Worm (Caenorhabditis elegans) whole organism, L3 larva: ENCODE results near the gene F25E5.9.

Source experiments
- ZK546.5 ChIP-seq: sonication (generic microtip); optimal IDR thresholded peaks from 2 replicates; lab custom pipeline; 2017; ENCODE audit warnings: missing biosample characterization, missing genetic modification characterization
- aly-2 ChIP-seq: fragments of 150-350 bp; optimal IDR thresholded peaks from 2 replicates; lab custom pipeline; 2014; ENCODE audit warnings: missing biosample characterization, missing genetic modification characterization
- ama-1 ChIP-seq: fragments of 150-350 bp; optimal IDR thresholded peaks from 2 replicates; lab custom pipeline; 2018
- ceh-9 ChIP-seq: sonication (generic microtip); optimal IDR thresholded peaks from 2 replicates; lab custom pipeline; 2018; ENCODE audit warnings: missing biosample characterization, missing genetic modification characterization
- egl-5 ChIP-seq: fragments of 150-350 bp; optimal IDR thresholded peaks from 2 replicates; lab custom pipeline; 2017; ENCODE audit warnings: missing biosample characterization, missing genetic modification reagents, missing genetic modification characterization, inconsistent platforms
- elt-1 ChIP-seq: fragments of 150-350 bp; optimal IDR thresholded peaks from 2 replicates; lab custom pipeline; 2014; ENCODE audit warnings: missing biosample characterization, missing genetic modification characterization
- elt-2 ChIP-seq: sonication (generic microtip); optimal IDR thresholded peaks from 2 replicates; lab custom pipeline; 2016; ENCODE audit warnings: missing genetic modification reagents, mild to moderate bottlenecking, missing genetic modification characterization, missing compliant biosample characterization
- eor-1 ChIP-seq, 2 experiments: fragments of 150-350 bp; optimal IDR thresholded peaks; 2 replicates each; lab custom pipeline; 2014 to 2018; ENCODE audit warnings: missing biosample characterization in 2 of 2, missing genetic modification characterization in 2 of 2
- fkh-2 ChIP-seq: fragments of 150-350 bp; optimal IDR thresholded peaks from 2 replicates; lab custom pipeline; 2014; ENCODE audit warnings: missing biosample characterization, missing genetic modification reagents, missing genetic modification characterization
- fos-1 ChIP-seq: fragments of 150-350 bp; optimal IDR thresholded peaks from 2 replicates; lab custom pipeline; 2014; ENCODE audit warnings: missing biosample characterization, missing genetic modification characterization
- jun-1 ChIP-seq: fragments of 150-350 bp; optimal IDR thresholded peaks from 2 replicates; lab custom pipeline; 2014; ENCODE audit warnings: missing biosample characterization, missing genetic modification reagents, missing genetic modification characterization
- lin-15B ChIP-seq: fragments of 150-350 bp; optimal IDR thresholded peaks from 2 replicates; lab custom pipeline; 2014; ENCODE audit warnings: missing biosample characterization, missing genetic modification characterization
- lsy-12 ChIP-seq: sonication (generic microtip); optimal IDR thresholded peaks from 2 replicates; lab custom pipeline; 2016; ENCODE audit warnings: mild to moderate bottlenecking, missing genetic modification characterization, missing compliant biosample characterization
- mdl-1 ChIP-seq: fragments of 150-350 bp; optimal IDR thresholded peaks from 2 replicates; lab custom pipeline; 2014; ENCODE audit warnings: missing biosample characterization, missing genetic modification characterization
- mml-1 ChIP-seq: fragments of 150-350 bp; sonication (generic microtip); optimal IDR thresholded peaks from 3 replicates; lab custom pipeline; 2014; ENCODE audit warnings: missing biosample characterization, missing genetic modification characterization
- nfya-1 ChIP-seq: sonication (generic microtip); optimal IDR thresholded peaks from 2 replicates; lab custom pipeline; 2017; ENCODE audit warnings: missing genetic modification characterization, mild to moderate bottlenecking, missing compliant biosample characterization, antibody characterized with exemption, moderate library complexity; ENCODE audit not compliant: insufficient read depth
- nhr-11 ChIP-seq: fragments of 150-350 bp; optimal IDR thresholded peaks from 2 replicates; lab custom pipeline; 2014; ENCODE audit warnings: missing biosample characterization, missing genetic modification characterization
- nhr-12 ChIP-seq: fragments of 150-350 bp; optimal IDR thresholded peaks from 2 replicates; lab custom pipeline; 2014; ENCODE audit warnings: missing biosample characterization, missing genetic modification characterization
- nhr-23 ChIP-seq: fragments of 150-350 bp; optimal IDR thresholded peaks from 2 replicates; lab custom pipeline; 2014; ENCODE audit warnings: missing biosample characterization, missing genetic modification reagents, missing genetic modification characterization
- nhr-237 ChIP-seq: fragments of 150-350 bp; optimal IDR thresholded peaks from 2 replicates; lab custom pipeline; 2014; ENCODE audit warnings: missing biosample characterization, missing genetic modification characterization
- nhr-25 ChIP-seq: sonication (generic microtip); optimal IDR thresholded peaks from 2 replicates; lab custom pipeline; 2017; ENCODE audit warnings: missing biosample characterization, missing genetic modification characterization
- nhr-28 ChIP-seq: fragments of 150-350 bp; optimal IDR thresholded peaks from 2 replicates; lab custom pipeline; 2014; ENCODE audit warnings: missing biosample characterization, missing genetic modification characterization
- nhr-43 ChIP-seq: sonication (generic microtip); optimal IDR thresholded peaks from 2 replicates; lab custom pipeline; 2016; ENCODE audit warnings: mild to moderate bottlenecking, missing genetic modification characterization, missing compliant biosample characterization; ENCODE audit not compliant: poor library complexity, severe bottlenecking
- nhr-67 ChIP-seq: fragments of 150-350 bp; optimal IDR thresholded peaks from 2 replicates; lab custom pipeline; 2014; ENCODE audit warnings: missing biosample characterization, missing genetic modification characterization
- nhr-76 ChIP-seq: fragments of 150-350 bp; sonication (generic microtip); optimal IDR thresholded peaks from 5 replicates; lab custom pipeline; 2014; ENCODE audit warnings: missing biosample characterization, missing genetic modification characterization
- pqm-1 ChIP-seq: fragments of 150-350 bp; optimal IDR thresholded peaks from 2 replicates; lab custom pipeline; 2017; ENCODE audit warnings: missing biosample characterization, missing genetic modification characterization, inconsistent platforms
- sea-2 ChIP-seq: fragments of 150-350 bp; sonication (generic microtip); optimal IDR thresholded peaks from 4 replicates; lab custom pipeline; 2014; ENCODE audit warnings: missing biosample characterization, missing genetic modification reagents, missing genetic modification characterization
- skn-1 ChIP-seq: fragments of 150-350 bp; optimal IDR thresholded peaks from 2 replicates; lab custom pipeline; 2014; ENCODE audit warnings: missing biosample characterization, missing genetic modification characterization
- snpc-4 ChIP-seq: fragments of 150-350 bp; optimal IDR thresholded peaks from 2 replicates; lab custom pipeline; 2014; ENCODE audit warnings: missing biosample characterization, missing genetic modification characterization
- tbx-2 ChIP-seq: sonication (generic microtip); optimal IDR thresholded peaks from 2 replicates; lab custom pipeline; 2016; ENCODE audit warnings: mild to moderate bottlenecking, missing genetic modification characterization, missing compliant biosample characterization
- unc-62 ChIP-seq: fragments of 150-350 bp; sonication (generic microtip); optimal IDR thresholded peaks from 4 replicates; lab custom pipeline; 2014; ENCODE audit warnings: missing biosample characterization, missing genetic modification reagents, missing genetic modification characterization
- zag-1 ChIP-seq: fragments of 150-350 bp; optimal IDR thresholded peaks from 2 replicates; lab custom pipeline; 2014; ENCODE audit warnings: missing biosample characterization, missing genetic modification characterization
- ztf-4 ChIP-seq: fragments of 150-350 bp; optimal IDR thresholded peaks from 2 replicates; lab custom pipeline; 2014; ENCODE audit warnings: missing biosample characterization, missing genetic modification characterization

F25E5.9 gene

ce11 chrV:7432441-7433146 lies 5.1 kb downstream of the F25E5.9 start:
- no peak for TF ChIP-seq nhr-12 (tag; lab: Kevin White, UChicago)
- peak; percentile 24 for TF ChIP-seq lsy-12
- TF ChIP-seq jun-1, result no peak
- TF ChIP-seq nhr-25, result no peak
- TF ChIP-seq nhr-43 (tag; lab: Kevin White, UChicago), result peak; percentile 70
- no peak for TF ChIP-seq ZK546.5 (tag; lab: Kevin White, UChicago)
- no peak for TF ChIP-seq skn-1 (tag; lab: Kevin White, UChicago)
- TF ChIP-seq elt-1 (tag; lab: Kevin White, UChicago), result no peak
- no peak for TF ChIP-seq fos-1
- peak; percentile 42 for TF ChIP-seq elt-2
- peak; percentile 76 for TF ChIP-seq ama-1 (lab: Kevin White, UChicago)
- TF ChIP-seq mml-1 (tag; lab: Kevin White, UChicago), result no peak
- peak; percentile 6 for TF ChIP-seq nhr-23 (tag; lab: Kevin White, UChicago)
- no peak for TF ChIP-seq fkh-2 (tag; lab: Kevin White, UChicago)
- TF ChIP-seq zag-1, result no peak
- no peak for TF ChIP-seq nhr-67 (tag; lab: Kevin White, UChicago)
- no peak for TF ChIP-seq snpc-4 (tag; lab: Kevin White, UChicago)

DNA sequence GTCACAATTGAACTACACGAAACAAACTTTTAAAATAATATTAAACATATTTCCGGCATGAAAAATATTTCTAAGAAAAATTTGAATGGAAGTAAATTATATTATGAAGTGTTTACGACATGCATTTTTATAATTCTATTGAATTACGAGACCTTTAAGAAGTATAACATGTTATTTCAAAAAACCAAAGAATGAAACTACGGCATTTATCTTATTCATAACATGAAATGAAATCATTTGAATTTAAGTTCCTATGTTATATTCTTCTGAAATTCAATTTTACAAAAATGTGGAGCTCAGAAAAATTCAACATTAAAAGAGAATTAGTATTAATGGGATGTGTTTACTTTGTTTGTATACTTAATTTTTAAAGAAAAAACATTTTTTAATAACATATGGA lies 6.7 kb downstream of the F25E5.9 start, which contains the start of gene srw-71:
Gene srw-71 (minus strand): TSS at position 101 of the 400 bp plus-strand sequence.
- TF ChIP-seq skn-1 (tag; lab: Kevin White, UChicago), result no peak
- TF ChIP-seq, all 47 proteins: peak for 0

DNA sequence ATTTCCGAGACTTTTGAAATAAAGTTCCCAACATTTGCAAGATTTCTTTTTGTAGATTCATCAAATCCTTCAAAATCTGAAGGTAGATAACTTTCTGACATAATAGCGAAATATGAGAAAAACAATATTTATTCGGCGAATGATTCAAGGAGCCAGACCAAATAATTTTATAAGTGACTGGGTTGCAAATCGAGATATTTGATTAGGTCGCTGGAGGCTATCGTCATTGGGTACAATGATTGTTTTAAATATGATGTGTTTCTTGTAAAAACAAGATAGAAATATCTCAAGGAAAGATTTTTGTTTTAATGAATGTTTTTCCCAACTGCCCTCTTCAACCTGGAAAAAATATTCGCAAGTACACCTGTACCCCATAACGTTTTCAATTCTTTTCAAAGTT lies 8.8 kb downstream of the F25E5.9 start, which contains the start of gene srw-69:
Gene srw-69 (minus strand): TSS at position 101 of the 400 bp plus-strand sequence.
- TF ChIP-seq nhr-76 (tag; lab: Kevin White, UChicago) (no peak), aly-2 (tag; lab: Kevin White, UChicago) (no peak), nhr-12 (tag; lab: Kevin White, UChicago) (no peak), egl-5 (tag; lab: Kevin White, UChicago) (no peak)

- no peak for TF ChIP-seq pqm-1 (tag; lab: Kevin White, UChicago)
- TF ChIP-seq ceh-9 (tag; lab: Kevin White, UChicago), result no peak
- TF ChIP-seq ZK546.5 (tag; lab: Kevin White, UChicago), result no peak
- TF ChIP-seq nhr-12 (tag; lab: Kevin White, UChicago), result no peak
- TF ChIP-seq sea-2, result no peak
- no peak for TF ChIP-seq skn-1 (tag; lab: Kevin White, UChicago)
- no peak for TF ChIP-seq egl-5 (tag; lab: Kevin White, UChicago)
- no peak for TF ChIP-seq lin-15B (tag; lab: Kevin White, UChicago)
- no peak for TF ChIP-seq eor-1 (tag; optimal IDR thresholded peaks at IDR 0.05; lab: Kevin White, UChicago)
- TF ChIP-seq nhr-237 (tag; lab: Kevin White, UChicago), result no peak
- TF ChIP-seq nhr-67 (tag; lab: Kevin White, UChicago), result no peak
Observed at ce11 chrV:7426594-7426993, 11.1 kb downstream of the F25E5.9 start, which contains the start of gene srw-68. Gene srw-68, minus strand, starts transcription at chrV:7426694.

- TF ChIP-seq ceh-9 (tag; lab: Kevin White, UChicago) (no peak), nhr-28 (no peak), elt-2 (no peak), mdl-1 (tag; lab: Kevin White, UChicago) (no peak), unc-62 (GFP tag; lab: Kevin White, UChicago) (no peak), sea-2 (no peak), tbx-2 (tag; lab: Kevin White, UChicago) (no peak), nhr-11 (tag; lab: Kevin White, UChicago) (no peak), zag-1 (no peak), aly-2 (tag; lab: Kevin White, UChicago) (no peak), nhr-76 (tag; lab: Kevin White, UChicago) (no peak), nfya-1 (tag; lab: Kevin White, UChicago) (no peak), ztf-4 (tag; lab: Kevin White, UChicago) (no peak)
Observed at ce11 chrV:7424336-7424735, 13.4 kb downstream of the F25E5.9 start, which contains the start of gene F18E3.10. Gene F18E3.10, minus strand, starts transcription at chrV:7424436.
